Fruit fly (Drosophila melanogaster): ENCODE data around the gene Acer.

The Acer gene

dm6 chr2L:8548118-8548517 lies 26.4 kb downstream of the Acer start (continued):
- TF ChIP-seq CG2678 (tag; optimal IDR thresholded peaks at IDR 0.05) (no peak), shn (GFP tag; optimal IDR thresholded peaks at IDR 0.05) (no peak), CG16863 (GFP tag; optimal IDR thresholded peaks at IDR 0.05) (no peak)

dm6 chr2L:8552472-8552871 lies 30.7 kb downstream of the Acer start:
- TF ChIP-seq CG17186 (GFP tag; optimal IDR thresholded peaks at IDR 0.05) (no peak), CG3407 (GFP tag; optimal IDR thresholded peaks at IDR 0.05) (peak; percentile 36), CG16815 (GFP tag; optimal IDR thresholded peaks at IDR 0.05) (peak; percentile 6), CG12236 (GFP tag; optimal IDR thresholded peaks at IDR 0.05) (no peak), nmo (GFP tag; optimal IDR thresholded peaks at IDR 0.05) (peak; percentile 39), rib (GFP tag; IDR thresholded peaks at IDR 0.05) (no peak), lola (GFP tag; optimal IDR thresholded peaks at IDR 0.05) (peak in 1 of 3 experiments; percentile 42), NFAT (GFP tag; IDR thresholded peaks at IDR 0.05) (no peak), Poxn (GFP tag; IDR thresholded peaks at IDR 0.05) (no peak), CG10565 (GFP tag; optimal IDR thresholded peaks at IDR 0.05) (no peak), CG4707 (GFP tag; optimal IDR thresholded peaks at IDR 0.05) (no peak), so (GFP tag; IDR thresholded peaks at IDR 0.05) (no peak), CG8944 (GFP tag; optimal IDR thresholded peaks at IDR 0.05) (no peak), crc (GFP tag; optimal IDR thresholded peaks at IDR 0.05) (no peak), BtbVII (GFP tag; optimal IDR thresholded peaks at IDR 0.05) (no peak), ttk (GFP tag; IDR thresholded peaks at IDR 0.05) (no peak), gcm (GFP tag; optimal IDR thresholded peaks at IDR 0.05) (no peak), NK7.1 (GFP tag; optimal IDR thresholded peaks at IDR 0.05) (no peak), CG8359 (GFP tag; optimal IDR thresholded peaks at IDR 0.05; ENCODE audit: borderline replicate concordance) (no peak), H2.0 (GFP tag; IDR thresholded peaks at IDR 0.05) (no peak), CkIIα-i1 (GFP tag; IDR thresholded peaks at IDR 0.05) (no peak), CG6175 (GFP tag; IDR thresholded peaks at IDR 0.05) (no peak), CG34422 (GFP tag; IDR thresholded peaks at IDR 0.05) (0 out of 3 replicates have a peak, but pooled peaks have one; percentile 25), Atf3 (GFP tag; optimal IDR thresholded peaks at IDR 0.05) (no peak), emc (GFP tag; optimal IDR thresholded peaks at IDR 0.05) (no peak), CG11398 (GFP tag; optimal IDR thresholded peaks at IDR 0.05) (no peak), unpg (GFP tag; optimal IDR thresholded peaks at IDR 0.05) (peak; percentile 63), CG16863 (GFP tag; optimal IDR thresholded peaks at IDR 0.05) (no peak), chn (GFP tag; optimal IDR thresholded peaks at IDR 0.05) (no peak), stc (GFP tag; IDR thresholded peaks at IDR 0.05) (peak; percentile 57), tll (GFP tag; optimal IDR thresholded peaks at IDR 0.05) (no peak), CG2116 (GFP tag; optimal IDR thresholded peaks at IDR 0.05) (no peak), Antp (GFP tag; optimal IDR thresholded peaks at IDR 0.05) (no peak), CG32532 (GFP tag; IDR thresholded peaks at IDR 0.05) (no peak), z (GFP tag; IDR thresholded peaks at IDR 0.05) (no peak), dan (GFP tag; IDR thresholded peaks at IDR 0.05) (no peak), kay (GFP tag; optimal IDR thresholded peaks at IDR 0.05) (no peak), CG11696 (GFP tag; IDR thresholded peaks at IDR 0.05) (no peak), CG15514 (GFP tag; optimal IDR thresholded peaks at IDR 0.05) (no peak), ATbp (GFP tag; optimal IDR thresholded peaks at IDR 0.05) (no peak), CG17568 (GFP tag; optimal IDR thresholded peaks at IDR 0.05) (no peak), CG1792 (GFP tag; optimal IDR thresholded peaks at IDR 0.05) (no peak), CG33213 (GFP tag; optimal IDR thresholded peaks at IDR 0.05) (no peak), bowl (GFP tag; IDR thresholded peaks at IDR 0.05) (no peak), CG16779 (GFP tag; IDR thresholded peaks at IDR 0.05) (no peak), gt (GFP tag; IDR thresholded peaks at IDR 0.05) (no peak), CG18764 (GFP tag; optimal IDR thresholded peaks at IDR 0.05) (peak; percentile 8), Meics (GFP tag; optimal IDR thresholded peaks at IDR 0.05) (no peak)
